Fruit fly (Drosophila melanogaster) whole organism, wandering third instar larva: ENCODE results near the gene sloth2.

ENCODE experiments used
- Abd-B ChIP-seq: fragments of >200 bp; optimal IDR thresholded peaks from 2 replicates; lab custom pipeline; 2017; ENCODE audit warnings: missing biosample characterization, missing genetic modification characterization
- CG32264 ChIP-seq: fragments of 200-800 bp; sonication (Bioruptor generic); optimal IDR thresholded peaks from 2 replicates; lab custom pipeline; 2016; ENCODE audit warnings: missing biosample characterization, missing genetic modification characterization
- CG9705 ChIP-seq: fragments of 200-800 bp; sonication (Bioruptor generic); optimal IDR thresholded peaks from 2 replicates; lab custom pipeline; 2018; ENCODE audit warnings: missing biosample characterization, mild to moderate bottlenecking, missing genetic modification characterization
- CrebA ChIP-seq: fragments of 200-800 bp; sonication (Bioruptor generic); optimal IDR thresholded peaks from 2 replicates; lab custom pipeline; 2016; ENCODE audit warnings: missing biosample characterization, mild to moderate bottlenecking, missing genetic modification characterization, borderline replicate concordance
- Dfd ChIP-seq: fragments of >200 bp; optimal IDR thresholded peaks from 2 replicates; lab custom pipeline; 2017; ENCODE audit warnings: missing biosample characterization, missing genetic modification characterization
- Dif ChIP-seq: fragments of 200-275, 200-300 bp; sonication (Bioruptor generic); optimal IDR thresholded peaks from 2 replicates; lab custom pipeline; 2018; ENCODE audit warnings: missing biosample characterization, missing genetic modification characterization; ENCODE audit not compliant: partially characterized antibody
- GATAd ChIP-seq: sonication (Bioruptor generic); optimal IDR thresholded peaks from 2 replicates; lab custom pipeline; 2016; ENCODE audit warnings: missing biosample characterization, missing genetic modification characterization
- HLH106 ChIP-seq: fragments of 200-800 bp; optimal IDR thresholded peaks from 3 replicates; lab custom pipeline; 2019; ENCODE audit warnings: missing biosample characterization, mild to moderate bottlenecking, missing genetic modification characterization, moderate library complexity
- Hnf4 ChIP-seq: fragments of 200-800 bp; sonication (Bioruptor generic); optimal IDR thresholded peaks from 2 replicates; lab custom pipeline; 2016; ENCODE audit warnings: missing biosample characterization, mild to moderate bottlenecking, missing genetic modification characterization
- Hr78 ChIP-seq: fragments of >200 bp; optimal IDR thresholded peaks from 2 replicates; lab custom pipeline; 2017; ENCODE audit warnings: missing biosample characterization, missing genetic modification characterization
- Hr83 ChIP-seq: fragments of 200-300 bp; sonication (Bioruptor generic); optimal IDR thresholded peaks from 2 replicates; lab custom pipeline; 2016; ENCODE audit warnings: missing biosample characterization, mild to moderate bottlenecking, missing genetic modification characterization, moderate library complexity; ENCODE audit not compliant: poor library complexity, severe bottlenecking
- Jra ChIP-seq: sonication (Bioruptor generic); optimal IDR thresholded peaks from 2 replicates; lab custom pipeline; 2016; ENCODE audit warnings: missing biosample characterization, missing genetic modification characterization
- Mio ChIP-seq: sonication (Bioruptor generic); optimal IDR thresholded peaks from 2 replicates; lab custom pipeline; 2016; ENCODE audit warnings: missing biosample characterization, missing genetic modification characterization
- Myc ChIP-seq: fragments of >200 bp; optimal IDR thresholded peaks from 2 replicates; lab custom pipeline; 2017
- N ChIP-seq: fragments of >200 bp; optimal IDR thresholded peaks from 2 replicates; lab custom pipeline; 2018; ENCODE audit warnings: missing biosample characterization, missing external identifiers, missing genetic modification characterization
- OdsH ChIP-seq: fragments of 200-800 bp; sonication (Bioruptor generic); optimal IDR thresholded peaks from 2 replicates; lab custom pipeline; 2016; ENCODE audit warnings: missing biosample characterization, mild to moderate bottlenecking, missing genetic modification characterization
- Rel ChIP-seq, 2 experiments: fragments of 200-800 bp; sonication (Bioruptor generic) in 1 of 2; optimal IDR thresholded peaks; 2 replicates in 1 of 2; 3 replicates in 1 of 2; lab custom pipeline; 2016 to 2019; ENCODE audit warnings: mild to moderate bottlenecking in 2 of 2, missing biosample characterization in 2 of 2, missing genetic modification characterization in 2 of 2, moderate library complexity in 1 of 2
- Sp1 ChIP-seq: fragments of 200-800 bp; sonication (Bioruptor generic); optimal IDR thresholded peaks from 3 replicates; lab custom pipeline; 2019; ENCODE audit warnings: missing biosample characterization, mild to moderate bottlenecking, missing genetic modification characterization, moderate library complexity
- Vsx2 ChIP-seq: fragments of 200-300, 225-300 bp; sonication (Bioruptor generic); optimal IDR thresholded peaks from 2 replicates; lab custom pipeline; 2018; ENCODE audit warnings: missing biosample characterization, missing genetic modification characterization; ENCODE audit not compliant: partially characterized antibody
- br ChIP-seq: fragments of 200-800 bp; sonication (Bioruptor generic); optimal IDR thresholded peaks from 2 replicates; lab custom pipeline; 2016; ENCODE audit warnings: missing biosample characterization, missing genetic modification characterization
- brk ChIP-seq: fragments of 200-800 bp; sonication (Bioruptor generic); optimal IDR thresholded peaks from 2 replicates; lab custom pipeline; 2016; ENCODE audit warnings: missing biosample characterization, mild to moderate bottlenecking, missing genetic modification characterization
- dl ChIP-seq, 2 experiments: fragments of 175-275, 200-275 bp in 1 of 2; fragments of 200-275 bp in 1 of 2; sonication (Bioruptor generic); optimal IDR thresholded peaks; lab custom pipeline; 2018; ENCODE audit warnings: mild to moderate bottlenecking in 2 of 2, missing biosample characterization in 2 of 2, missing genetic modification characterization in 2 of 2, moderate library complexity in 2 of 2; ENCODE audit not compliant: partially characterized antibody in 2 of 2, insufficient read depth in 1 of 2
- dmrt93B ChIP-seq: fragments of 200-800 bp; sonication (Bioruptor generic); optimal IDR thresholded peaks from 2 replicates; lab custom pipeline; 2018; ENCODE audit warnings: missing biosample characterization, mild to moderate bottlenecking, missing genetic modification characterization
- dsf ChIP-seq: sonication (Bioruptor generic); optimal IDR thresholded peaks from 2 replicates; lab custom pipeline; 2016; ENCODE audit warnings: missing biosample characterization, missing genetic modification characterization, borderline replicate concordance
- ey ChIP-seq: fragments of 200-800 bp; sonication (Bioruptor generic); optimal IDR thresholded peaks from 2 replicates; lab custom pipeline; 2016; ENCODE audit warnings: missing biosample characterization, missing genetic modification characterization
- foxo ChIP-seq, 2 experiments: fragments of 200-800 bp; sonication (Bioruptor generic); optimal IDR thresholded peaks; 2 replicates in 1 of 2; 3 replicates in 1 of 2; lab custom pipeline; 2016 to 2017; ENCODE audit warnings: missing biosample characterization in 2 of 2, missing genetic modification characterization in 2 of 2
- fru ChIP-seq: fragments of 200-800 bp; sonication (Bioruptor generic); optimal IDR thresholded peaks from 3 replicates; lab custom pipeline; 2016; ENCODE audit warnings: missing biosample characterization, mild to moderate bottlenecking, missing genetic modification characterization
- h ChIP-seq: fragments of 200-800 bp; sonication (Bioruptor generic); optimal IDR thresholded peaks from 3 replicates; lab custom pipeline; 2016; ENCODE audit warnings: missing biosample characterization, mild to moderate bottlenecking, missing genetic modification characterization
- jim ChIP-seq: fragments of 175-275, 200-325 bp; sonication (Bioruptor generic); optimal IDR thresholded peaks from 2 replicates; lab custom pipeline; 2016; ENCODE audit warnings: missing biosample characterization, mild to moderate bottlenecking, missing genetic modification characterization
- lola ChIP-seq: fragments of >200 bp; optimal IDR thresholded peaks from 2 replicates; lab custom pipeline; 2017; ENCODE audit warnings: missing biosample characterization, missing genetic modification characterization
- pan ChIP-seq: fragments of >200 bp; optimal IDR thresholded peaks from 2 replicates; lab custom pipeline; 2017
- psq ChIP-seq: fragments of 200-800 bp; sonication (Bioruptor generic); optimal IDR thresholded peaks from 3 replicates; lab custom pipeline; 2017; ENCODE audit warnings: missing biosample characterization, mild to moderate bottlenecking, missing genetic modification characterization, moderate library complexity
- rgr ChIP-seq: fragments of 200-800 bp; sonication (Bioruptor generic); optimal IDR thresholded peaks from 3 replicates; lab custom pipeline; 2016; ENCODE audit warnings: missing biosample characterization, mild to moderate bottlenecking, missing genetic modification characterization
- sage ChIP-seq: fragments of 200-800 bp; sonication (Bioruptor generic); optimal IDR thresholded peaks from 2 replicates; lab custom pipeline; 2016; ENCODE audit warnings: missing biosample characterization, mild to moderate bottlenecking, missing genetic modification characterization
- sv ChIP-seq: fragments of 200-800 bp; sonication (Bioruptor generic); optimal IDR thresholded peaks from 3 replicates; lab custom pipeline; 2016; ENCODE audit warnings: missing biosample characterization, missing genetic modification characterization
- tai ChIP-seq: sonication (Bioruptor generic); optimal IDR thresholded peaks from 2 replicates; lab custom pipeline; 2016; ENCODE audit warnings: missing biosample characterization, missing genetic modification characterization
- usp ChIP-seq: fragments of >200 bp; optimal IDR thresholded peaks from 2 replicates; lab custom pipeline; 2017; ENCODE audit warnings: missing biosample characterization, missing genetic modification characterization
- woc ChIP-seq: sonication (Bioruptor generic); optimal IDR thresholded peaks from 2 replicates; lab custom pipeline; 2016; ENCODE audit warnings: missing biosample characterization, mild to moderate bottlenecking, missing genetic modification characterization

sloth2 gene

DNA sequence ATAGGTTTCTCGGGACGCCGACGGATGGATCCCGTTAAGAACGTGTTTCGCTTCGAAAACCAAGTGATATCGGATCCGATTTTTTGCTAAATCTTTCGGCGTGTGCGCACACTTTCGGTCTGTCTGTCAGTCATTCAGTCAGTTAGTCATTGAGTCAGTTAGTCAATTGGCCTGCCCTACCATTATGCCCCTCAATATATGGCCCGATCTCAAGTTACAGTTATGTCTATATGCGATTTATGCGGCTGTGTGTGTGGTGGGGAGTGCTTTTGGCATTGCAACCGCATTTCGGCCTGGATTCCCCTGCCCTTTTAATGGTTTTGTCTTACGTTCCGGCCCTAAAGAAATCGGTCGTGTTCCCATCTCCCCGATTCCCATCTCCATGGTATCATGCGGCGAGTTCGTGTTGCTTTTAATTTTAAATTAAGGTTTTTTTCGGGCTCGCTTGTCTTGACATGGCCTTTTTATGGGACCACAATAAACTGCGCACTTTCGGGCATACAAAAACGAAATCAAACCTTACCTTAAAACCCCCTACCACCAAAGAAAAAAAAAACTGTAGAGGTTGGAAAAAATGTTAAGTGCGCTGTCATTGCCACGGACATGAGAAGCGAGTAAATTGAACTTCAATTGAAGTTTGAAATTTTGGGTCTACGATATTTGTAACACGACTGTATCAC is 28.3 kb upstream of the sloth2 start:
- TF ChIP-seq Rel (GFP tag; optimal IDR thresholded peaks at IDR 0.05; lab: Kevin White, UChicago) (no peak), Rel (tag; optimal IDR thresholded peaks at IDR 0.05; lab: Kevin White, UChicago) (peak; percentile 11), Dif (GFP tag; lab: Kevin White, UChicago) (no peak), tai (GFP tag; lab: Kevin White, UChicago) (no peak)
- TF ChIP-seq, all 38 proteins: peak for 1

- TF ChIP-seq brk (peak; percentile 47), Jra (no peak), sage (GFP tag; lab: Kevin White, UChicago) (no peak), N (no peak), Dif (GFP tag; lab: Kevin White, UChicago) (peak; percentile 34), tai (GFP tag; lab: Kevin White, UChicago) (no peak), CrebA (GFP tag; lab: Kevin White, UChicago) (no peak), lola (GFP tag; lab: Kevin White, UChicago) (no peak), dsf (GFP tag; lab: Kevin White, UChicago) (no peak), Mio (GFP tag; lab: Kevin White, UChicago) (no peak), Abd-B (GFP tag; lab: Kevin White, UChicago) (no peak), foxo (GFP tag; optimal IDR thresholded peaks at IDR 0.05; lab: Kevin White, UChicago) (peak in 1 of 2 experiments; percentile 78), jim (GFP tag; lab: Kevin White, UChicago) (no peak), h (GFP tag; lab: Kevin White, UChicago) (peak; percentile 19), Hnf4 (GFP tag; lab: Kevin White, UChicago) (peak; percentile 11), dl (GFP tag; optimal IDR thresholded peaks at IDR 0.05; lab: Kevin White, UChicago; ENCODE audit: insufficient read depth in 1 of 2, partially characterized antibody in 2 of 2) (peak in 1 of 2 experiments; percentile 60), GATAd (GFP tag; lab: Kevin White, UChicago) (no peak), rgr (GFP tag; lab: Kevin White, UChicago) (peak; percentile 49), br (GFP tag; lab: Kevin White, UChicago) (no peak), usp (GFP tag; lab: Kevin White, UChicago) (no peak), Sp1 (GFP tag; lab: Kevin White, UChicago) (peak; percentile 73), psq (peak; percentile 92), Hr78 (no peak), OdsH (peak; percentile 52), Dfd (GFP tag; lab: Kevin White, UChicago) (no peak), Hr83 (no peak), pan (lab: Kevin White, UChicago) (no peak), Myc (no peak), HLH106 (tag; lab: Kevin White, UChicago) (peak; percentile 47), dmrt93B (GFP tag; lab: Kevin White, UChicago) (peak; percentile 34), woc (GFP tag; lab: Kevin White, UChicago) (peak; percentile 18), Rel (GFP tag; optimal IDR thresholded peaks at IDR 0.05; lab: Kevin White, UChicago) (no peak), Rel (tag; optimal IDR thresholded peaks at IDR 0.05; lab: Kevin White, UChicago) (no peak), CG32264 (no peak), CG9705 (GFP tag; lab: Kevin White, UChicago) (no peak), fru (peak; percentile 57), sv (GFP tag; lab: Kevin White, UChicago) (no peak), ey (GFP tag; lab: Kevin White, UChicago) (peak; percentile 25), Vsx2 (peak; percentile 30)
Observed at dm6 chrX:6983500-6984320, 27.4 kb upstream of the sloth2 start.
